Worm (Caenorhabditis elegans) whole organism, L2 larva: ENCODE measurements around the gene atat-2.

Source experiments
- ceh-82 ChIP-seq: fragments of 150-350 bp; optimal IDR thresholded peaks from 2 replicates; lab custom pipeline; 2014; ENCODE audit warnings: missing biosample characterization, missing genetic modification characterization
- egl-27 ChIP-seq: sonication (generic microtip); optimal IDR thresholded peaks from 3 replicates; lab custom pipeline; 2017; ENCODE audit warnings: missing biosample characterization, missing genetic modification reagents, missing genetic modification characterization
- elt-1 ChIP-seq: fragments of 150-350 bp; optimal IDR thresholded peaks from 2 replicates; lab custom pipeline; 2014; ENCODE audit warnings: missing biosample characterization, missing genetic modification characterization
- elt-3 ChIP-seq: sonication (generic microtip); optimal IDR thresholded peaks from 2 replicates; lab custom pipeline; 2017; ENCODE audit warnings: missing biosample characterization, missing genetic modification characterization
- mab-5 ChIP-seq: fragments of 150-350 bp; optimal IDR thresholded peaks from 2 replicates; lab custom pipeline; 2014; ENCODE audit warnings: missing biosample characterization, missing genetic modification characterization
- mdl-1 ChIP-seq, 2 experiments: fragments of 150-350 bp in 1 of 2; sonication (generic microtip) in 1 of 2; optimal IDR thresholded peaks; 2 replicates each; lab custom pipeline; 2017; ENCODE audit warnings: missing biosample characterization in 2 of 2, missing genetic modification characterization in 2 of 2
- nhr-12 ChIP-seq: fragments of 150-350 bp; optimal IDR thresholded peaks from 2 replicates; lab custom pipeline; 2014; ENCODE audit warnings: missing biosample characterization, missing genetic modification characterization
- nhr-23 ChIP-seq: fragments of 150-350 bp; optimal IDR thresholded peaks from 2 replicates; lab custom pipeline; 2014; ENCODE audit warnings: missing biosample characterization, missing genetic modification reagents, missing genetic modification characterization
- nhr-237 ChIP-seq: fragments of 150-350 bp; optimal IDR thresholded peaks from 2 replicates; lab custom pipeline; 2014; ENCODE audit warnings: missing biosample characterization, missing genetic modification characterization
- skn-1 ChIP-seq: sonication (generic microtip); optimal IDR thresholded peaks from 2 replicates; lab custom pipeline; 2017; ENCODE audit warnings: missing biosample characterization, missing genetic modification characterization
- unc-39 ChIP-seq: fragments of 150-350 bp; optimal IDR thresholded peaks from 2 replicates; lab custom pipeline; 2014; ENCODE audit warnings: missing biosample characterization, missing genetic modification characterization
- zag-1 ChIP-seq: fragments of 150-350 bp; optimal IDR thresholded peaks from 2 replicates; lab custom pipeline; 2014; ENCODE audit warnings: missing biosample characterization, missing genetic modification characterization
- ztf-11 ChIP-seq: sonication (generic microtip); optimal IDR thresholded peaks from 2 replicates; lab custom pipeline; 2017; ENCODE audit warnings: missing biosample characterization, missing genetic modification characterization

DNA sequence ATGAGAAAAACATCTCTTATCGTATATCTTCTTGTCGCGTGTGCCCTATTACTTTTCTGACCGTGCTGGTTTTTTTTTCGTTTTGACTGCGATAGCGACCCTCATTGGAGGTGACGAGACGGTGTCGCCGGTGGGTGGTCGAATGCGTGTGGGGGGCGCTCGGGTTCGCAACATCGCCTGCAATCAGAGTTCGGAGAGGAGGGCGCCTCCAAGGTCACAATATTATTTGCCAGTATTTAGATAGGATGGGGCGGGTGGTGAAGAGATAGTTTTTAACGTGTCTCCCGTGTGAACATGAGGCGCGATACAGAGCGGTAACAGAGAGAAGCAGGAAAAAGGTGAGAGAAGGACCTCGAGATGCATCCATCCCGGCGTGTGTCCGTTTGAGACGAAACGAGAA, 28.0 kb upstream of the atat-2 start:
- no peak for TF ChIP-seq zag-1
- TF ChIP-seq unc-39 (tag; lab: Kevin White, UChicago): no peak
- no peak for TF ChIP-seq elt-1 (tag; lab: Kevin White, UChicago)
- peak in 1 of 2 experiments; percentile 23 for TF ChIP-seq mdl-1 (tag; optimal IDR thresholded peaks at IDR 0.05; lab: Kevin White, UChicago)
- no peak for TF ChIP-seq mab-5
- no peak for TF ChIP-seq elt-3 (tag; lab: Kevin White, UChicago)
- TF ChIP-seq nhr-237 (tag; lab: Kevin White, UChicago): no peak
- TF ChIP-seq ceh-82: no peak
- TF ChIP-seq egl-27 (tag; lab: Kevin White, UChicago): no peak
- no peak for TF ChIP-seq nhr-23
- TF ChIP-seq ztf-11 (tag; lab: Kevin White, UChicago): no peak
- TF ChIP-seq skn-1 (tag; lab: Kevin White, UChicago): no peak
- no peak for TF ChIP-seq nhr-12 (tag; lab: Kevin White, UChicago)
